Worm (Caenorhabditis elegans): ENCODE results near the gene C52A11.3.

DNA sequence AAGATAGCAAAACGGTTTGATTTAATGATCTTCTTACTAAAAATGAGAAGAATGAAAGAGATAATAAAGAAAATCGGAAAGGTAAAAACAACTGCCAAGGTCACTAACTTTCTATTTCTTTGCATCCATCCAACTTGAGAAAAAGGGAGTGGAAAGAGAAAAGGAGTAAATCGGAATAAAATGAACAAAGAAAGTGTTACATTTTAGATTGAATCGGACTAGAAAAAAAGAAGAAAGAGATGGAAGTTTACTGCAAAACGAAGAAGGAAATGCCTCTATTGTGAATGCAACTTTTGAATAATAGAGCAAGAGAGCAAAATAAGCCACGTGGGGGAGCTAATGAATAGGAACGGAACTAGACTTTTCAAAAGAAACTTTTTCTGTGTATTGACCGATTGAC is 31.1 kb upstream of the C52A11.3 start:
- TF ChIP-seq fkh-10 (GFP tag; optimal IDR thresholded peaks at IDR 0.05) (no peak), ceh-48 (tag; optimal IDR thresholded peaks at IDR 0.05) (no peak), unc-3 (GFP tag; conservative IDR thresholded peaks at IDR 0.05) (no peak), unc-3 (tag; optimal IDR thresholded peaks at IDR 0.05) (no peak), sox-2 (GFP tag; IDR thresholded peaks at IDR 0.05) (no peak), pqm-1 (tag; optimal IDR thresholded peaks at IDR 0.05) (no peak), odd-2 (tag; optimal IDR thresholded peaks at IDR 0.05) (no peak), ama-1 (optimal IDR thresholded peaks at IDR 0.05) (no peak)

Data from whole organism, late embryonic.